Worm (Caenorhabditis elegans): Measurements from ENCODE around the gene C45G9.9.

ce11 chrIII:5022964-5023363, 32.6 kb downstream of the C45G9.9 start, which contains the start of gene R144.13:
- TF ChIP-seq egl-27 (tag; optimal IDR thresholded peaks at IDR 0.05): no peak
- no peak for TF ChIP-seq nhr-77 (tag; optimal IDR thresholded peaks at IDR 0.05)
- no peak for TF ChIP-seq ama-1 (optimal IDR thresholded peaks at IDR 0.05)
- TF ChIP-seq elt-1 (tag; optimal IDR thresholded peaks at IDR 0.05): no peak
- no peak for TF ChIP-seq unc-62 (GFP tag; optimal IDR thresholded peaks at IDR 0.05)
- no peak for TF ChIP-seq snpc-4 (tag; optimal IDR thresholded peaks at IDR 0.05)
- no peak for TF ChIP-seq ceh-82 (tag; optimal IDR thresholded peaks at IDR 0.05)
- no peak for TF ChIP-seq fos-1 (tag; optimal IDR thresholded peaks at IDR 0.05)
- no peak for TF ChIP-seq nhr-6 (tag; optimal IDR thresholded peaks at IDR 0.05)

Data from whole organism, L2 larva.